Worm (Caenorhabditis elegans): ENCODE measurements around the gene F49C5.7.

Gene F49C5.7

ce11 chrII:12549613-12550012, 16.3 kb upstream of the F49C5.7 start:
- TF ChIP-seq lin-26 (GFP tag; IDR thresholded peaks at IDR 0.05), result no peak
- no peak for TF ChIP-seq ztf-25 (GFP tag; IDR thresholded peaks at IDR 0.05)
- no peak for TF ChIP-seq sptf-2 (GFP tag; optimal IDR thresholded peaks at IDR 0.05)
- no peak for TF ChIP-seq akir-1 (GFP tag; optimal IDR thresholded peaks at IDR 0.05)
- no peak for TF ChIP-seq ztf-28 (GFP tag; IDR thresholded peaks at IDR 0.05)
- TF ChIP-seq madf-6 (GFP tag; IDR thresholded peaks at IDR 0.05), result no peak
- no peak for TF ChIP-seq attf-3 (GFP tag; conservative IDR thresholded peaks at IDR 0.05)
- TF ChIP-seq cebp-1 (GFP tag; IDR thresholded peaks at IDR 0.05), result no peak
- no peak for TF ChIP-seq cebp-1 (tag; optimal IDR thresholded peaks at IDR 0.05)
- TF ChIP-seq let-526 (GFP tag; IDR thresholded peaks at IDR 0.05), result no peak
- TF ChIP-seq F33H1.4 (GFP tag; IDR thresholded peaks at IDR 0.05), result no peak
- TF ChIP-seq ztf-26 (tag; optimal IDR thresholded peaks at IDR 0.05), result no peak
- TF ChIP-seq ekl-4 (GFP tag; IDR thresholded peaks at IDR 0.05), result no peak
- no peak for TF ChIP-seq madf-3 (GFP tag; IDR thresholded peaks at IDR 0.05)
- no peak for TF ChIP-seq unc-130 (GFP tag; optimal IDR thresholded peaks at IDR 0.05)
- TF ChIP-seq K11D2.4 (GFP tag; IDR thresholded peaks at IDR 0.05), result no peak

ce11 chrII:12550940-12551339, 15.0 kb upstream of the F49C5.7 start:
- TF ChIP-seq snpc-3.4 (tag; optimal IDR thresholded peaks at IDR 0.05), result no peak
- no peak for TF ChIP-seq ztf-25 (GFP tag; IDR thresholded peaks at IDR 0.05)
- TF ChIP-seq lin-26 (GFP tag; IDR thresholded peaks at IDR 0.05), result no peak
- no peak for TF ChIP-seq mes-4 (tag; optimal IDR thresholded peaks at IDR 0.05)
- no peak for TF ChIP-seq madf-6 (GFP tag; IDR thresholded peaks at IDR 0.05)
- no peak for TF ChIP-seq atf-7 (tag; optimal IDR thresholded peaks at IDR 0.05)
- TF ChIP-seq F23B12.7 (tag; optimal IDR thresholded peaks at IDR 0.05; ENCODE audit: insufficient read depth), result no peak
- TF ChIP-seq snpc-4 (GFP tag; optimal IDR thresholded peaks at IDR 0.05), result no peak
- TF ChIP-seq snpc-4 (tag; optimal IDR thresholded peaks at IDR 0.05), result no peak
- no peak for TF ChIP-seq efl-1 (GFP tag; optimal IDR thresholded peaks at IDR 0.05)
- TF ChIP-seq ztf-6 (GFP tag; IDR thresholded peaks at IDR 0.05), result no peak
- no peak for TF ChIP-seq repo-1 (tag; optimal IDR thresholded peaks at IDR 0.05)
- no peak for TF ChIP-seq sea-2 (GFP tag; IDR thresholded peaks at IDR 0.05)
- TF ChIP-seq attf-6 (GFP tag; IDR thresholded peaks at IDR 0.05), result no peak
- no peak for TF ChIP-seq dpl-1 (GFP tag; optimal IDR thresholded peaks at IDR 0.05)
- TF ChIP-seq Y56A3A.18 (GFP tag; IDR thresholded peaks at IDR 0.05), result no peak
- TF ChIP-seq ztf-22 (GFP tag; optimal IDR thresholded peaks at IDR 0.05), result no peak
- TF ChIP-seq F10E7.11 (tag; optimal IDR thresholded peaks at IDR 0.05), result no peak

- TF ChIP-seq ceh-91 (GFP tag; IDR thresholded peaks at IDR 0.05) (no peak), lin-40 (tag; optimal IDR thresholded peaks at IDR 0.05) (no peak), C17E4.6 (GFP tag; IDR thresholded peaks at IDR 0.05) (no peak), F55B11.4 (tag; optimal IDR thresholded peaks at IDR 0.05; ENCODE audit: borderline replicate concordance, insufficient read depth) (no peak), hmg-20 (GFP tag; IDR thresholded peaks at IDR 0.05) (no peak), mel-28 (tag; optimal IDR thresholded peaks at IDR 0.05; ENCODE audit: borderline replicate concordance) (no peak), Y56A3A.18 (GFP tag; IDR thresholded peaks at IDR 0.05) (no peak), die-1 (tag; optimal IDR thresholded peaks at IDR 0.05) (no peak), T26A5.8 (tag; optimal IDR thresholded peaks at IDR 0.05) (no peak), egl-44 (GFP tag; IDR thresholded peaks at IDR 0.05) (no peak), nfyb-1 (GFP tag; IDR thresholded peaks at IDR 0.05) (no peak), bed-1 (GFP tag; IDR thresholded peaks at IDR 0.05) (no peak), ztf-28 (GFP tag; IDR thresholded peaks at IDR 0.05) (no peak), egrh-3 (GFP tag; IDR thresholded peaks at IDR 0.05) (no peak), madf-6 (GFP tag; IDR thresholded peaks at IDR 0.05) (no peak), lin-26 (GFP tag; IDR thresholded peaks at IDR 0.05) (no peak), hrde-1 (tag; optimal IDR thresholded peaks at IDR 0.05; ENCODE audit: borderline replicate concordance) (no peak)
Measured at ce11 chrII:12555579-12555978, 10.4 kb upstream of the F49C5.7 start, which contains the start of gene F49C5.11. Gene F49C5.11 (plus strand): TSS chrII:12555879.

Data from whole organism, young adult.